Worm (Caenorhabditis elegans) whole organism, late embryonic: ENCODE measurements around the gene ddx-23.

Experiments
- C08G9.2 ChIP-seq: sonication (generic microtip); optimal IDR thresholded peaks from 2 replicates; lab custom pipeline; 2016; ENCODE audit warnings: mild to moderate bottlenecking, missing genetic modification characterization, moderate library complexity, missing compliant biosample characterization
- F13H6.1 ChIP-seq: sonication (generic microtip); optimal IDR thresholded peaks from 2 replicates; lab custom pipeline; 2016; ENCODE audit warnings: missing genetic modification characterization, missing compliant biosample characterization
- ahr-1 ChIP-seq: sonication (generic microtip); optimal IDR thresholded peaks from 2 replicates; lab custom pipeline; 2016; ENCODE audit warnings: missing genetic modification characterization, missing compliant biosample characterization
- ceh-22 ChIP-seq: sonication (generic microtip); optimal IDR thresholded peaks from 2 replicates; lab custom pipeline; 2017; ENCODE audit warnings: missing biosample characterization, missing genetic modification characterization
- ceh-6 ChIP-seq: fragments of 200-800 bp; sonication (Bioruptor generic); optimal IDR thresholded peaks from 2 replicates; lab custom pipeline; 2018; ENCODE audit warnings: mild to moderate bottlenecking, missing genetic modification characterization, missing compliant biosample characterization
- elt-2 ChIP-seq: sonication (generic microtip); optimal IDR thresholded peaks from 2 replicates; lab custom pipeline; 2016; ENCODE audit warnings: missing genetic modification reagents, missing genetic modification characterization, missing compliant biosample characterization
- elt-4 ChIP-seq: sonication (generic microtip); optimal IDR thresholded peaks from 2 replicates; lab custom pipeline; 2016; ENCODE audit warnings: missing genetic modification characterization, missing compliant biosample characterization
- nfya-1 ChIP-seq: sonication (generic microtip); optimal IDR thresholded peaks from 2 replicates; lab custom pipeline; 2017; ENCODE audit warnings: missing genetic modification characterization, mild to moderate bottlenecking, missing compliant biosample characterization, antibody characterized with exemption, moderate library complexity
- odd-2 ChIP-seq: sonication (generic microtip); optimal IDR thresholded peaks from 2 replicates; lab custom pipeline; 2017; ENCODE audit warnings: antibody characterized with exemption, mild to moderate bottlenecking, missing genetic modification characterization, missing compliant biosample characterization
- pqm-1 ChIP-seq: sonication (generic microtip); optimal IDR thresholded peaks from 2 replicates; lab custom pipeline; 2016; ENCODE audit warnings: missing genetic modification characterization, missing compliant biosample characterization
- ztf-16 ChIP-seq: sonication (generic microtip); optimal IDR thresholded peaks from 2 replicates; lab custom pipeline; 2017; ENCODE audit warnings: missing genetic modification characterization, missing compliant biosample characterization

ce11 chrIII:5892909-5893308 lies 39.8 kb upstream of the ddx-23 start:
- TF ChIP-seq elt-2 (tag; lab: Kevin White, UChicago) (no peak), ceh-6 (GFP tag; lab: Kevin White, UChicago) (no peak), C08G9.2 (tag; lab: Kevin White, UChicago) (no peak), elt-4 (tag; lab: Kevin White, UChicago) (no peak), pqm-1 (tag; lab: Kevin White, UChicago) (no peak), F13H6.1 (tag; lab: Kevin White, UChicago) (no peak), ahr-1 (tag; lab: Kevin White, UChicago) (no peak), ceh-22 (tag; lab: Kevin White, UChicago) (no peak), ztf-16 (no peak), nfya-1 (no peak), odd-2 (tag; lab: Kevin White, UChicago) (no peak)
